Fruit fly (Drosophila melanogaster) whole organism, embryonic: ENCODE measurements around the gene Nepl21.

Source experiments
- Bdp1 ChIP-seq: fragments of 200-800 bp; sonication (Bioruptor generic); optimal IDR thresholded peaks from 3 replicates; lab custom pipeline; 2016; ENCODE audit warnings: missing biosample characterization, missing genetic modification characterization
- CG11398 ChIP-seq: fragments of 200-800 bp; sonication (Bioruptor generic); optimal IDR thresholded peaks from 2 replicates; lab custom pipeline; 2016; ENCODE audit warnings: missing biosample characterization, missing genetic modification characterization
- CG11560 ChIP-seq: fragments of 200-800 bp; sonication (Bioruptor generic); IDR thresholded peaks from 3 replicates; pipeline ENCODE4 v1.3.6; 2022; ENCODE audit warnings: missing biosample characterization, missing genetic modification characterization
- CG11723 ChIP-seq: fragments of 200-800 bp; sonication (Bioruptor generic); optimal IDR thresholded peaks from 2 replicates; lab custom pipeline; 2017; ENCODE audit warnings: missing biosample characterization, mild to moderate bottlenecking, missing genetic modification characterization
- CG13123 ChIP-seq: fragments of 200-800 bp; sonication (Bioruptor generic); optimal IDR thresholded peaks from 2 replicates; lab custom pipeline; 2016; ENCODE audit warnings: missing biosample characterization, missing genetic modification characterization
- CG13894 ChIP-seq: fragments of 200-800 bp; sonication (Bioruptor generic); optimal IDR thresholded peaks from 3 replicates; lab custom pipeline; 2018; ENCODE audit warnings: missing biosample characterization, mild to moderate bottlenecking, missing genetic modification characterization, moderate library complexity
- CG15696 ChIP-seq: fragments of 200-800 bp; sonication (Bioruptor generic); optimal IDR thresholded peaks from 2 replicates; lab custom pipeline; 2019; ENCODE audit warnings: missing biosample characterization, mild to moderate bottlenecking, missing genetic modification characterization, moderate library complexity
- CG2712 ChIP-seq: fragments of 200-800 bp; optimal IDR thresholded peaks from 3 replicates; lab custom pipeline; 2019; ENCODE audit warnings: missing biosample characterization, mild to moderate bottlenecking, missing genetic modification characterization, moderate library complexity
- CG32532 ChIP-seq: fragments of 200-800 bp; sonication (Bioruptor generic); IDR thresholded peaks from 2 replicates; pipeline ENCODE4 v1.3.6; 2022; ENCODE audit warnings: missing biosample characterization, missing genetic modification characterization
- CG33213 ChIP-seq: fragments of 200-800 bp; sonication (Bioruptor generic); optimal IDR thresholded peaks from 3 replicates; lab custom pipeline; 2016; ENCODE audit warnings: missing biosample characterization, missing genetic modification characterization
- CG4328 ChIP-seq: fragments of 200-800 bp; sonication (Bioruptor generic); optimal IDR thresholded peaks from 3 replicates; lab custom pipeline; 2017; ENCODE audit warnings: missing biosample characterization, missing genetic modification reagents, missing genetic modification characterization
- CG4424 ChIP-seq: fragments of 200-800 bp; sonication (Bioruptor generic); optimal IDR thresholded peaks from 3 replicates; lab custom pipeline; 2016; ENCODE audit warnings: missing biosample characterization, missing genetic modification characterization
- CG7786 ChIP-seq: fragments of 200-800 bp; sonication (Bioruptor generic); optimal IDR thresholded peaks from 2 replicates; lab custom pipeline; 2016; ENCODE audit warnings: missing biosample characterization, missing genetic modification characterization
- CG7963 ChIP-seq: fragments of 200-800 bp; sonication (Bioruptor generic); IDR thresholded peaks from 3 replicates; pipeline ENCODE4 v1.3.6; 2022; ENCODE audit warnings: missing biosample characterization, missing genetic modification characterization; ENCODE audit not compliant: partially characterized antibody
- CG7987 ChIP-seq: fragments of 200-800 bp; sonication (Bioruptor generic); optimal IDR thresholded peaks from 2 replicates; lab custom pipeline; 2018; ENCODE audit warnings: missing biosample characterization, mild to moderate bottlenecking, missing genetic modification characterization, moderate library complexity
- CG8089 ChIP-seq: fragments of 200-800 bp; sonication (Bioruptor generic); optimal IDR thresholded peaks from 3 replicates; lab custom pipeline; 2016; ENCODE audit warnings: missing biosample characterization, missing genetic modification characterization
- CG8359 ChIP-seq: fragments of 200-800 bp; sonication (Bioruptor generic); optimal IDR thresholded peaks from 2 replicates; lab custom pipeline; 2017; ENCODE audit warnings: missing biosample characterization, mild to moderate bottlenecking, missing genetic modification characterization, borderline replicate concordance
- CG8924 ChIP-seq: fragments of 200-800 bp; optimal IDR thresholded peaks from 3 replicates; lab custom pipeline; 2019; ENCODE audit warnings: missing biosample characterization, mild to moderate bottlenecking, missing genetic modification characterization, moderate library complexity
- CG9215 ChIP-seq: fragments of 200-800 bp; sonication (Bioruptor generic); IDR thresholded peaks from 2 replicates; pipeline ENCODE4 v1.3.6; 2022; ENCODE audit warnings: missing biosample characterization, missing genetic modification characterization
- CG9437 ChIP-seq: fragments of 200-800 bp; sonication (Bioruptor generic); optimal IDR thresholded peaks from 2 replicates; lab custom pipeline; 2018; ENCODE audit warnings: missing biosample characterization, mild to moderate bottlenecking, missing genetic modification characterization
- CkIIα-i1 ChIP-seq: fragments of 200-800 bp; sonication (Bioruptor generic); IDR thresholded peaks from 2 replicates; pipeline ENCODE4 v1.3.6; 2022; ENCODE audit warnings: missing biosample characterization, missing genetic modification characterization
- Dad ChIP-seq: fragments of 200-800 bp; sonication (Bioruptor generic); optimal IDR thresholded peaks from 3 replicates; lab custom pipeline; 2016; ENCODE audit warnings: missing biosample characterization, missing genetic modification characterization
- Dek ChIP-seq: fragments of 200-800 bp; sonication (Bioruptor generic); optimal IDR thresholded peaks from 3 replicates; lab custom pipeline; 2019; ENCODE audit warnings: missing biosample characterization, mild to moderate bottlenecking, missing genetic modification characterization, moderate library complexity
- Dfd ChIP-seq, 2 experiments: fragments of >200 bp; optimal IDR thresholded peaks; 2 replicates each; lab custom pipeline; 2017; ENCODE audit warnings: missing biosample characterization in 2 of 2, missing genetic modification characterization in 2 of 2
- Dip2 ChIP-seq: fragments of 200-800 bp; sonication (Bioruptor generic); IDR thresholded peaks from 2 replicates; pipeline ENCODE4 v1.3.6; 2022; ENCODE audit warnings: missing biosample characterization, missing genetic modification characterization
- Dp ChIP-seq: fragments of 200-800 bp; sonication (Bioruptor generic); optimal IDR thresholded peaks from 2 replicates; lab custom pipeline; 2018; ENCODE audit warnings: missing biosample characterization, mild to moderate bottlenecking, missing genetic modification characterization, moderate library complexity
- Fer3 ChIP-seq: fragments of 200-800 bp; sonication (Bioruptor generic); optimal IDR thresholded peaks from 2 replicates; lab custom pipeline; 2018; ENCODE audit warnings: missing biosample characterization, mild to moderate bottlenecking, missing genetic modification characterization, moderate library complexity
- H15 ChIP-seq: fragments of 200-800 bp; sonication (Bioruptor generic); IDR thresholded peaks from 3 replicates; pipeline ENCODE4 v1.3.6; 2022; ENCODE audit warnings: missing biosample characterization, missing genetic modification characterization
- HLH54F ChIP-seq: fragments of 200-800 bp; sonication (Bioruptor generic); optimal IDR thresholded peaks from 3 replicates; lab custom pipeline; 2016; ENCODE audit warnings: missing biosample characterization, missing genetic modification characterization
- Hand ChIP-seq: fragments of 200-800 bp; sonication (Bioruptor generic); optimal IDR thresholded peaks from 2 replicates; lab custom pipeline; 2017; ENCODE audit warnings: mild to moderate bottlenecking, missing biosample characterization, missing genetic modification reagents, missing genetic modification characterization
- Hr39 ChIP-seq: fragments of >200 bp; optimal IDR thresholded peaks from 2 replicates; lab custom pipeline; 2017
- Six4 ChIP-seq: fragments of 200-800 bp; sonication (Bioruptor generic); optimal IDR thresholded peaks from 2 replicates; lab custom pipeline; 2016; ENCODE audit warnings: missing biosample characterization, missing genetic modification characterization
- Spps ChIP-seq: fragments of 200-800 bp; sonication (Bioruptor generic); optimal IDR thresholded peaks from 2 replicates; lab custom pipeline; 2018; ENCODE audit warnings: missing biosample characterization, mild to moderate bottlenecking, missing genetic modification characterization
- TFAM ChIP-seq: fragments of 200-800 bp; sonication (Bioruptor generic); optimal IDR thresholded peaks from 2 replicates; lab custom pipeline; 2017; ENCODE audit warnings: missing biosample characterization, missing genetic modification characterization, inconsistent platforms
- Xrp1 ChIP-seq: fragments of 200-800 bp; sonication (Bioruptor generic); IDR thresholded peaks from 2 replicates; pipeline ENCODE4 v1.3.6; 2022; ENCODE audit warnings: missing biosample characterization, missing genetic modification characterization
- YL-1 ChIP-seq: fragments of 200-800 bp; sonication (Bioruptor generic); optimal IDR thresholded peaks from 3 replicates; lab custom pipeline; 2017; ENCODE audit warnings: missing biosample characterization, mild to moderate bottlenecking, missing genetic modification characterization
- aop ChIP-seq: fragments of 200-800 bp; sonication (Bioruptor generic); IDR thresholded peaks from 2 replicates; pipeline ENCODE4 v1.3.6; 2022; ENCODE audit warnings: missing biosample characterization, missing genetic modification characterization
- bigmax ChIP-seq: fragments of 200-800 bp; sonication (Bioruptor generic); optimal IDR thresholded peaks from 2 replicates; lab custom pipeline; 2018; ENCODE audit warnings: missing biosample characterization, mild to moderate bottlenecking, missing genetic modification characterization
- caup ChIP-seq: fragments of 200-800 bp; sonication (Bioruptor generic); optimal IDR thresholded peaks from 3 replicates; lab custom pipeline; 2017; ENCODE audit warnings: missing biosample characterization, mild to moderate bottlenecking, missing genetic modification characterization, moderate library complexity; ENCODE audit not compliant: severe bottlenecking
- h ChIP-seq: fragments of >200 bp; optimal IDR thresholded peaks from 2 replicates; lab custom pipeline; 2017
- nau ChIP-seq: fragments of 200-800 bp; sonication (Bioruptor generic); optimal IDR thresholded peaks from 3 replicates; lab custom pipeline; 2017; ENCODE audit warnings: missing biosample characterization, mild to moderate bottlenecking, missing genetic modification characterization, missing genetic modification reagents
- odd ChIP-seq: fragments of 200-800 bp; sonication (Bioruptor generic); optimal IDR thresholded peaks from 2 replicates; lab custom pipeline; 2017; ENCODE audit warnings: missing biosample characterization, mild to moderate bottlenecking, missing genetic modification characterization
- phol ChIP-seq: fragments of 200-800 bp; sonication (Bioruptor generic); optimal IDR thresholded peaks from 3 replicates; lab custom pipeline; 2018; ENCODE audit warnings: missing biosample characterization, mild to moderate bottlenecking, missing genetic modification characterization, moderate library complexity
- sens-2 ChIP-seq: fragments of 200-800 bp; sonication (Bioruptor generic); IDR thresholded peaks from 2 replicates; pipeline ENCODE4 v1.3.6; 2022; ENCODE audit warnings: missing biosample characterization, missing genetic modification characterization
- seq ChIP-seq: fragments of 200-800 bp; sonication (Bioruptor generic); IDR thresholded peaks from 2 replicates; pipeline ENCODE4 v1.3.6; 2022; ENCODE audit warnings: missing biosample characterization, missing genetic modification characterization
- slp2 ChIP-seq: fragments of 200-800 bp; sonication (Bioruptor generic); optimal IDR thresholded peaks from 2 replicates; lab custom pipeline; 2016; ENCODE audit warnings: missing biosample characterization, missing genetic modification characterization
- sqz ChIP-seq: fragments of 200-800 bp; sonication (Bioruptor generic); optimal IDR thresholded peaks from 3 replicates; lab custom pipeline; 2018; ENCODE audit warnings: missing biosample characterization, mild to moderate bottlenecking, missing genetic modification characterization
- stwl ChIP-seq: fragments of 200-800 bp; sonication (Bioruptor generic); optimal IDR thresholded peaks from 3 replicates; lab custom pipeline; 2018; ENCODE audit warnings: missing biosample characterization, mild to moderate bottlenecking, missing genetic modification characterization, moderate library complexity
- vnd ChIP-seq: fragments of 200-800 bp; sonication (Bioruptor generic); IDR thresholded peaks from 3 replicates; pipeline ENCODE4 v1.3.6; 2022; ENCODE audit warnings: missing biosample characterization, missing genetic modification characterization; ENCODE audit not compliant: partially characterized antibody

Nepl21 gene

dm6 chr3R:28888561-28889426 is 5.3 kb downstream of the Nepl21 start (continued):
- TF ChIP-seq TFAM (GFP tag; lab: Kevin White, UChicago) = no peak
- peak; percentile 59 for TF ChIP-seq Dek (tag; lab: Kevin White, UChicago)
- peak; percentile 80 for TF ChIP-seq CG13894 (tag; lab: Kevin White, UChicago)
- peak; percentile 77 for TF ChIP-seq CG33213 (GFP tag; lab: Kevin White, UChicago)
- peak; percentile 83 for TF ChIP-seq phol (tag; lab: Kevin White, UChicago)
- peak; percentile 76 for TF ChIP-seq CG11398
- TF ChIP-seq Hand = peak; percentile 42
- TF ChIP-seq sqz (GFP tag; lab: Kevin White, UChicago) = peak; percentile 58
- peak; percentile 70 for TF ChIP-seq Bdp1 (GFP tag; lab: Kevin White, UChicago)
- TF ChIP-seq CG13123 (GFP tag; lab: Kevin White, UChicago) = peak; percentile 53
- TF ChIP-seq CG7987 (GFP tag; lab: Kevin White, UChicago) = peak; percentile 76
- TF ChIP-seq CG8089 = peak; percentile 83
- peak; percentile 59; the same call in 1 of the 3 replicates for TF ChIP-seq CG11560 (tag; lab: Robert Waterston, UW)
- peak; percentile 71 for TF ChIP-seq CG11723 (GFP tag; lab: Kevin White, UChicago)
- TF ChIP-seq CG2712 (tag; lab: Kevin White, UChicago) = peak; percentile 72
- peak; percentile 42; the same call in 1 of the 2 replicates for TF ChIP-seq seq (GFP tag; lab: Robert Waterston, UW)
- TF ChIP-seq CG7963 = no peak
- peak; percentile 68 for TF ChIP-seq Six4 (GFP tag; lab: Kevin White, UChicago)
- peak; percentile 91 for TF ChIP-seq HLH54F (GFP tag; lab: Kevin White, UChicago)
- TF ChIP-seq caup = peak; percentile 90
- peak; percentile 74 for TF ChIP-seq YL-1 (GFP tag; lab: Kevin White, UChicago)
- TF ChIP-seq CkIIα-i1 (GFP tag; lab: Robert Waterston, UW) = no peak
- TF ChIP-seq CG9215 (GFP tag; lab: Robert Waterston, UW) = peak; percentile 79
- TF ChIP-seq h (lab: Kevin White, UChicago) = no peak
- peak; percentile 78 for TF ChIP-seq CG32532 (GFP tag; lab: Robert Waterston, UW)
- no peak for TF ChIP-seq Hr39 (lab: Kevin White, UChicago)
- TF ChIP-seq H15 (GFP tag; lab: Robert Waterston, UW) = peak; percentile 69
- peak; percentile 64 for TF ChIP-seq nau (GFP tag; lab: Kevin White, UChicago)
- TF ChIP-seq stwl (tag; lab: Kevin White, UChicago) = peak; percentile 74
- TF ChIP-seq slp2 (GFP tag; lab: Kevin White, UChicago) = peak; percentile 81
- peak; percentile 79 for TF ChIP-seq CG4424 (GFP tag; lab: Kevin White, UChicago)
- no peak for TF ChIP-seq vnd
- TF ChIP-seq CG4328 (GFP tag; lab: Kevin White, UChicago) = peak; percentile 72
- TF ChIP-seq Fer3 = peak; percentile 84
- TF ChIP-seq CG8359 = peak; percentile 19
- no peak for TF ChIP-seq Dfd (GFP tag; optimal IDR thresholded peaks at IDR 0.05; lab: Kevin White, UChicago)
- TF ChIP-seq bigmax (GFP tag; lab: Kevin White, UChicago) = no peak
- TF ChIP-seq aop (GFP tag; lab: Robert Waterston, UW) = no peak
- TF ChIP-seq CG7786 = peak; percentile 92
- peak; percentile 78 for TF ChIP-seq CG8924 (tag; lab: Kevin White, UChicago)
- TF ChIP-seq Xrp1 (GFP tag; lab: Robert Waterston, UW) = peak; percentile 77
- TF ChIP-seq Spps = no peak
- TF ChIP-seq odd (GFP tag; lab: Kevin White, UChicago) = peak; percentile 58
- no peak for TF ChIP-seq Dp (GFP tag; lab: Kevin White, UChicago)
- TF ChIP-seq sens-2 (GFP tag; lab: Robert Waterston, UW) = no peak
- no peak for TF ChIP-seq Dip2 (GFP tag; lab: Robert Waterston, UW)
- TF ChIP-seq CG15696 (tag; lab: Kevin White, UChicago) = peak; percentile 75
- TF ChIP-seq CG9437 (GFP tag; lab: Kevin White, UChicago) = peak; percentile 78
- TF ChIP-seq Dad (GFP tag; lab: Kevin White, UChicago) = peak; percentile 83
